Fruit fly (Drosophila melanogaster) whole organism, embryonic: Measurements from ENCODE around the gene CG42726.

Experiments used
- BtbVII ChIP-seq: fragments of 200-800 bp; sonication (Bioruptor generic); optimal IDR thresholded peaks from 3 replicates; lab custom pipeline; 2017; ENCODE audit warnings: missing biosample characterization, mild to moderate bottlenecking, missing genetic modification characterization
- CG10267 ChIP-seq: fragments of 200-800 bp; sonication (Bioruptor generic); optimal IDR thresholded peaks from 2 replicates; lab custom pipeline; 2018; ENCODE audit warnings: missing biosample characterization, mild to moderate bottlenecking, missing genetic modification characterization, moderate library complexity
- CG10462 ChIP-seq: fragments of 200-800 bp; sonication (Bioruptor generic); optimal IDR thresholded peaks from 2 replicates; lab custom pipeline; 2016; ENCODE audit warnings: missing biosample characterization, missing genetic modification characterization
- CG10654 ChIP-seq: fragments of 200-800 bp; sonication (Bioruptor generic); optimal IDR thresholded peaks from 2 replicates; lab custom pipeline; 2016; ENCODE audit warnings: missing biosample characterization, missing genetic modification characterization
- CG10979 ChIP-seq: fragments of 200-800 bp; sonication (Bioruptor generic); optimal IDR thresholded peaks from 2 replicates; lab custom pipeline; 2018; ENCODE audit warnings: missing biosample characterization, mild to moderate bottlenecking, missing genetic modification characterization, moderate library complexity
- CG11398 ChIP-seq: fragments of 200-800 bp; sonication (Bioruptor generic); optimal IDR thresholded peaks from 2 replicates; lab custom pipeline; 2016; ENCODE audit warnings: missing biosample characterization, missing genetic modification characterization
- CG12769 ChIP-seq: fragments of 200-800 bp; sonication (Bioruptor generic); optimal IDR thresholded peaks from 2 replicates; lab custom pipeline; 2019; ENCODE audit warnings: missing biosample characterization, mild to moderate bottlenecking, missing genetic modification characterization, moderate library complexity
- CG14710 ChIP-seq: fragments of 200-800 bp; sonication (Bioruptor generic); optimal IDR thresholded peaks from 3 replicates; lab custom pipeline; 2019; ENCODE audit warnings: missing biosample characterization, mild to moderate bottlenecking, missing genetic modification characterization, moderate library complexity
- CG15696 ChIP-seq: fragments of 200-800 bp; sonication (Bioruptor generic); optimal IDR thresholded peaks from 2 replicates; lab custom pipeline; 2019; ENCODE audit warnings: missing biosample characterization, mild to moderate bottlenecking, missing genetic modification characterization, moderate library complexity
- CG1603 ChIP-seq: fragments of 200-800 bp; sonication (Bioruptor generic); optimal IDR thresholded peaks from 2 replicates; lab custom pipeline; 2019; ENCODE audit warnings: missing biosample characterization, mild to moderate bottlenecking, missing genetic modification characterization, moderate library complexity
- CG17359 ChIP-seq: fragments of 200-800 bp; sonication (Bioruptor generic); optimal IDR thresholded peaks from 3 replicates; lab custom pipeline; 2018; ENCODE audit warnings: missing biosample characterization, mild to moderate bottlenecking, missing genetic modification characterization, moderate library complexity
- CG2116 ChIP-seq: fragments of 200-800 bp; sonication (Bioruptor generic); optimal IDR thresholded peaks from 3 replicates; lab custom pipeline; 2018; ENCODE audit warnings: missing biosample characterization, mild to moderate bottlenecking, missing genetic modification characterization
- CG2120 ChIP-seq: fragments of 200-800 bp; sonication (Bioruptor generic); optimal IDR thresholded peaks from 3 replicates; lab custom pipeline; 2016; ENCODE audit warnings: missing biosample characterization, missing genetic modification characterization
- CG2202 ChIP-seq: fragments of 200-800 bp; sonication (Bioruptor generic); optimal IDR thresholded peaks from 2 replicates; lab custom pipeline; 2018; ENCODE audit warnings: missing biosample characterization, mild to moderate bottlenecking, missing genetic modification characterization
- CG30020 ChIP-seq: fragments of 200-800 bp; optimal IDR thresholded peaks from 2 replicates; lab custom pipeline; 2019; ENCODE audit warnings: missing biosample characterization, mild to moderate bottlenecking, missing genetic modification characterization, moderate library complexity
- CG32532 ChIP-seq: fragments of 200-800 bp; sonication (Bioruptor generic); IDR thresholded peaks from 2 replicates; pipeline ENCODE4 v1.3.6; 2022; ENCODE audit warnings: missing biosample characterization, missing genetic modification characterization
- CG6689 ChIP-seq: fragments of 200-800 bp; sonication (Bioruptor generic); IDR thresholded peaks from 2 replicates; pipeline ENCODE4 v1.3.6; 2022; ENCODE audit warnings: missing biosample characterization, missing genetic modification characterization
- CG8290 ChIP-seq, 3 experiments: fragments of 200-800 bp; sonication (Bioruptor generic); optimal IDR thresholded peaks; 2 replicates each; lab custom pipeline; 2016 to 2019; ENCODE audit warnings: missing biosample characterization in 3 of 3, missing genetic modification characterization in 3 of 3, mild to moderate bottlenecking in 2 of 3, moderate library complexity in 1 of 3
- CG9437 ChIP-seq: fragments of 200-800 bp; sonication (Bioruptor generic); optimal IDR thresholded peaks from 2 replicates; lab custom pipeline; 2018; ENCODE audit warnings: missing biosample characterization, mild to moderate bottlenecking, missing genetic modification characterization
- Camta ChIP-seq: fragments of 200-800 bp; sonication (Bioruptor generic); optimal IDR thresholded peaks from 2 replicates; lab custom pipeline; 2016; ENCODE audit warnings: missing biosample characterization, missing genetic modification characterization
- CrebB ChIP-seq: fragments of 200-800 bp; sonication (Bioruptor generic); optimal IDR thresholded peaks from 3 replicates; lab custom pipeline; 2018; ENCODE audit warnings: missing biosample characterization, mild to moderate bottlenecking, missing genetic modification characterization
- D ChIP-seq, 2 experiments: fragments of 200-800 bp in 1 of 2; fragments of >200 bp in 1 of 2; sonication (Bioruptor generic) in 1 of 2; optimal IDR thresholded peaks; 2 replicates in 1 of 2; 3 replicates in 1 of 2; lab custom pipeline; 2017; ENCODE audit warnings: mild to moderate bottlenecking in 1 of 2, missing biosample characterization in 1 of 2, missing genetic modification characterization in 1 of 2, missing genetic modification reagents in 1 of 2
- Dad ChIP-seq: fragments of 200-800 bp; sonication (Bioruptor generic); optimal IDR thresholded peaks from 3 replicates; lab custom pipeline; 2016; ENCODE audit warnings: missing biosample characterization, missing genetic modification characterization
- Dip3 ChIP-seq: fragments of 200-800 bp; sonication (Bioruptor generic); optimal IDR thresholded peaks from 3 replicates; lab custom pipeline; 2016; ENCODE audit warnings: missing biosample characterization, missing genetic modification characterization
- Dp ChIP-seq: fragments of 200-800 bp; sonication (Bioruptor generic); optimal IDR thresholded peaks from 2 replicates; lab custom pipeline; 2018; ENCODE audit warnings: missing biosample characterization, mild to moderate bottlenecking, missing genetic modification characterization, moderate library complexity
- Hr3 ChIP-seq: fragments of 200-800 bp; sonication (Bioruptor generic); optimal IDR thresholded peaks from 3 replicates; lab custom pipeline; 2016; ENCODE audit warnings: missing biosample characterization, missing genetic modification characterization
- Hsf ChIP-seq: fragments of 200-800 bp; sonication (Bioruptor generic); optimal IDR thresholded peaks from 3 replicates; lab custom pipeline; 2016; ENCODE audit warnings: missing biosample characterization, missing genetic modification characterization
- MESR4 ChIP-seq: fragments of 200-800 bp; sonication (Bioruptor generic); optimal IDR thresholded peaks from 2 replicates; lab custom pipeline; 2018; ENCODE audit warnings: missing biosample characterization, mild to moderate bottlenecking, missing genetic modification characterization, moderate library complexity
- NFAT ChIP-seq: fragments of 200-800 bp; sonication (Bioruptor generic); IDR thresholded peaks from 2 replicates; pipeline ENCODE4 v1.3.6; 2022; ENCODE audit warnings: missing biosample characterization, missing genetic modification characterization
- NfI ChIP-seq: fragments of 200-800 bp; sonication (Bioruptor generic); optimal IDR thresholded peaks from 3 replicates; lab custom pipeline; 2018; ENCODE audit warnings: missing biosample characterization, mild to moderate bottlenecking, missing genetic modification characterization, moderate library complexity
- Rfx ChIP-seq: fragments of 200-800 bp; sonication (Bioruptor generic); IDR thresholded peaks from 2 replicates; pipeline ENCODE4 v1.3.6; 2022; ENCODE audit warnings: missing biosample characterization, missing genetic modification characterization
- Rx ChIP-seq: fragments of 200-800 bp; sonication (Bioruptor generic); IDR thresholded peaks from 2 replicates; pipeline ENCODE4 v1.3.6; 2022; ENCODE audit warnings: missing biosample characterization, missing genetic modification characterization
- Sox102F ChIP-seq: fragments of 200-800 bp; sonication (Bioruptor generic); optimal IDR thresholded peaks from 2 replicates; lab custom pipeline; 2018; ENCODE audit warnings: missing biosample characterization, mild to moderate bottlenecking, missing genetic modification characterization, moderate library complexity
- Usf ChIP-seq: fragments of 200-800 bp; sonication (Bioruptor generic); optimal IDR thresholded peaks from 2 replicates; lab custom pipeline; 2017; ENCODE audit warnings: missing genotype, missing biosample characterization, missing genetic modification characterization
- bigmax ChIP-seq: fragments of 200-800 bp; sonication (Bioruptor generic); optimal IDR thresholded peaks from 2 replicates; lab custom pipeline; 2018; ENCODE audit warnings: missing biosample characterization, mild to moderate bottlenecking, missing genetic modification characterization
- dmrt99B ChIP-seq: fragments of 200-800 bp; sonication (Bioruptor generic); optimal IDR thresholded peaks from 2 replicates; lab custom pipeline; 2018; ENCODE audit warnings: missing biosample characterization, mild to moderate bottlenecking, missing genetic modification characterization, moderate library complexity
- fd102C ChIP-seq: fragments of 200-800 bp; sonication (Bioruptor generic); optimal IDR thresholded peaks from 2 replicates; lab custom pipeline; 2018; ENCODE audit warnings: missing biosample characterization, mild to moderate bottlenecking, missing genetic modification characterization, moderate library complexity
- gro ChIP-seq: fragments of 200-800 bp; sonication (Bioruptor generic); optimal IDR thresholded peaks from 2 replicates; lab custom pipeline; 2016; ENCODE audit warnings: missing biosample characterization, missing genetic modification characterization
- insv ChIP-seq, 2 experiments: fragments of 200-800 bp; sonication (Bioruptor generic); optimal IDR thresholded peaks; 3 replicates each; lab custom pipeline; 2016 to 2018; ENCODE audit warnings: missing biosample characterization in 2 of 2, missing genetic modification characterization in 2 of 2
- lbe ChIP-seq: fragments of 200-800 bp; sonication (Bioruptor generic); optimal IDR thresholded peaks from 2 replicates; lab custom pipeline; 2016; ENCODE audit warnings: missing biosample characterization, mild to moderate bottlenecking, missing genetic modification characterization
- luna ChIP-seq: fragments of 200-800 bp; sonication (Bioruptor generic); optimal IDR thresholded peaks from 2 replicates; lab custom pipeline; 2016; ENCODE audit warnings: missing biosample characterization, missing genetic modification characterization
- mam ChIP-seq: fragments of 200-800 bp; sonication (Bioruptor generic); optimal IDR thresholded peaks from 3 replicates; lab custom pipeline; 2016; ENCODE audit warnings: missing biosample characterization, missing genetic modification characterization
- nom ChIP-seq: fragments of 200-800 bp; sonication (Bioruptor generic); optimal IDR thresholded peaks from 2 replicates; lab custom pipeline; 2017; ENCODE audit warnings: missing biosample characterization, missing genetic modification characterization, mild to moderate bottlenecking, moderate library complexity, missing genetic modification reagents
- oc ChIP-seq: fragments of 200-800 bp; sonication (Bioruptor generic); optimal IDR thresholded peaks from 2 replicates; lab custom pipeline; 2018; ENCODE audit warnings: missing biosample characterization, mild to moderate bottlenecking, missing genetic modification characterization, moderate library complexity
- pzg ChIP-seq: fragments of 200-800 bp; sonication (Bioruptor generic); optimal IDR thresholded peaks from 3 replicates; lab custom pipeline; 2018; ENCODE audit warnings: missing biosample characterization, mild to moderate bottlenecking, missing genetic modification characterization, moderate library complexity
- sob ChIP-seq: fragments of 200-800 bp; sonication (Bioruptor generic); IDR thresholded peaks from 2 replicates; pipeline ENCODE4 v1.3.6; 2022; ENCODE audit warnings: missing biosample characterization, missing genetic modification characterization
- zfh2 ChIP-seq: fragments of 200-800 bp; sonication (Bioruptor generic); optimal IDR thresholded peaks from 2 replicates; lab custom pipeline; 2016; ENCODE audit warnings: missing biosample characterization, missing genetic modification characterization

Gene CG42726

DNA sequence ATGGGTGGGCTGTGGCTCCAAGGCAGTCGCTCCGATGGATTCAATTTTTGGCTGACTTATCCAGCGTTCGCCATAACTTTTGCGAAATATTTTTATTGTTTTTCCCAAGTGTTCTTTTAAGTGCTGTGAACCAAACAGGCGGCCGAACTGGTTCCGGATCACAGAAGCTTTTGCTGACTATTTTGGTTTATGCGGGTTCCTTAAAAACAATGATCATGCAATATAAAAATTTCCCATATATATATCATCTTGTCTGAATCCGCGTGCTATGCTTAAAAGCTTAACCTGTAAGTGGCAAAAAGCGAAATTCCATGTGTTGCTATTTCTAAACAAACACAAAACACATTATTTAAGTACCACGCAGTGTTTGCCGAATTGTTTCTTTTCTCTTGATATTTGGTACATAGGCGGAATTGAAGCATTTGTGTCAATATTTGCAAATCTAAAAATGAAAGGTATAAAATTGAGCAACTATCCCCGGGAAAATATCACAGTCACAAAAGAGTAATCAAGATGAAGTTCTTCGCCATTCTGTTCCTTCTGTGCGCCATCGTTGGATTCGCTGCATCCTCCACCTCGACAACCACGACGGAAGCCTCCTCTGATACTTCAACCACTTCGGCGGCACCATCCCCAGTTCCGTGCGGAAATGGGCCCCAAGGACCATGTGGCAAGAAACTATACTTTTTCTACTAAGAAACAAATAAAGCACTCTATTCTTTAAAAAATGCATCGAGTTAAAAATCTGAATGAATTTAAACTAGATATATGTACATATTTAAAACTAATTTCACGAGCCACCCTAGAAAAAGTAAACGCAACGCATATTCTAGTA lies 27.7 kb upstream of the CG42726 start, which contains the start of the genes CG6276 and CG44040 (continued):
- TF ChIP-seq CG2116 (peak; percentile 24), Camta (peak; percentile 50), insv (GFP tag; optimal IDR thresholded peaks at IDR 0.05; lab: Kevin White, UChicago) (peak in 1 of 2 experiments; percentile 3), Dad (GFP tag; lab: Kevin White, UChicago) (peak; percentile 60), CG9437 (GFP tag; lab: Kevin White, UChicago) (peak; percentile 51), dmrt99B (tag; lab: Kevin White, UChicago) (no peak), MESR4 (peak; percentile 63), Hr3 (GFP tag; lab: Kevin White, UChicago) (peak; percentile 36), Usf (GFP tag; lab: Kevin White, UChicago) (peak; percentile 11), lbe (peak; percentile 63), fd102C (GFP tag; lab: Kevin White, UChicago) (no peak), oc (tag; lab: Kevin White, UChicago) (peak; percentile 5), sob (peak; percentile 56), gro (GFP tag; lab: Kevin White, UChicago) (peak; percentile 37), pzg (GFP tag; lab: Kevin White, UChicago) (peak; percentile 28), CG1603 (tag; lab: Kevin White, UChicago) (peak; percentile 55), D (optimal IDR thresholded peaks at IDR 0.05; lab: Kevin White, UChicago) (no peak), D (GFP tag; optimal IDR thresholded peaks at IDR 0.05; lab: Kevin White, UChicago) (peak; percentile 12), CG17359 (tag; lab: Kevin White, UChicago) (peak; percentile 22), NFAT (peak; percentile 41), mam (peak; percentile 26), CG30020 (tag; lab: Kevin White, UChicago) (peak; percentile 14), Dip3 (peak; percentile 9), CG6689 (GFP tag; lab: Robert Waterston, UW) (peak; percentile 74), CG8290 (GFP tag; optimal IDR thresholded peaks at IDR 0.05; lab: Kevin White, UChicago) (no peak), CG8290 (tag; optimal IDR thresholded peaks at IDR 0.05; lab: Kevin White, UChicago) (peak; percentile 24 to 69), CrebB (no peak), Rx (GFP tag; lab: Robert Waterston, UW) (no peak), CG2120 (peak; percentile 68), CG10462 (GFP tag; lab: Kevin White, UChicago) (peak; percentile 22), BtbVII (GFP tag; lab: Kevin White, UChicago) (peak; percentile 65), nom (GFP tag; lab: Kevin White, UChicago) (peak; percentile 15), CG10654 (GFP tag; lab: Kevin White, UChicago) (peak; percentile 23), Rfx (GFP tag; lab: Robert Waterston, UW) (peak; percentile 65), CG32532 (GFP tag; lab: Robert Waterston, UW) (peak; percentile 68), CG15696 (tag; lab: Kevin White, UChicago) (peak; percentile 16), CG10979 (tag; lab: Kevin White, UChicago) (peak; percentile 23), bigmax (GFP tag; lab: Kevin White, UChicago) (no peak), CG10267 (tag; lab: Kevin White, UChicago) (peak; percentile 13), CG2202 (no peak), zfh2 (GFP tag; lab: Kevin White, UChicago) (peak; percentile 55), Dp (GFP tag; lab: Kevin White, UChicago) (peak; percentile 21), CG11398 (GFP tag; lab: Kevin White, UChicago) (peak; percentile 31), NfI (peak; percentile 44), CG12769 (tag; lab: Kevin White, UChicago) (peak; percentile 71), CG14710 (peak; percentile 32), Sox102F (peak; percentile 35), luna (GFP tag; lab: Kevin White, UChicago) (peak; percentile 34), Hsf (GFP tag; lab: Kevin White, UChicago) (peak; percentile 33)
